Worm (Caenorhabditis elegans) whole organism, late embryonic: ENCODE data around the gene H38K22.7.

Experiments used
- C08G9.2 ChIP-seq: sonication (generic microtip); optimal IDR thresholded peaks from 2 replicates; lab custom pipeline; 2016; ENCODE audit warnings: mild to moderate bottlenecking, missing genetic modification characterization, moderate library complexity, missing compliant biosample characterization
- F13H6.1 ChIP-seq: sonication (generic microtip); optimal IDR thresholded peaks from 2 replicates; lab custom pipeline; 2016; ENCODE audit warnings: missing genetic modification characterization, missing compliant biosample characterization
- K09A11.1 ChIP-seq: sonication (generic microtip); optimal IDR thresholded peaks from 2 replicates; lab custom pipeline; 2017; ENCODE audit warnings: antibody characterized with exemption, mild to moderate bottlenecking, missing genetic modification characterization, missing compliant biosample characterization; ENCODE audit not compliant: insufficient read depth
- T23F11.4 ChIP-seq: fragments of 200-800 bp; sonication (Bioruptor generic); optimal IDR thresholded peaks from 2 replicates; lab custom pipeline; 2018; ENCODE audit warnings: mild to moderate bottlenecking, missing genetic modification characterization, missing compliant biosample characterization
- Y22D7AL.16 ChIP-seq: sonication (generic microtip); optimal IDR thresholded peaks from 2 replicates; lab custom pipeline; 2016; ENCODE audit warnings: missing genetic modification characterization, missing compliant biosample characterization
- ahr-1 ChIP-seq: sonication (generic microtip); optimal IDR thresholded peaks from 2 replicates; lab custom pipeline; 2016; ENCODE audit warnings: missing genetic modification characterization, missing compliant biosample characterization
- ceh-14 ChIP-seq: sonication (generic microtip); optimal IDR thresholded peaks from 2 replicates; lab custom pipeline; 2016; ENCODE audit warnings: missing genotype, missing genetic modification characterization, missing compliant biosample characterization
- ceh-18 ChIP-seq: sonication (generic microtip); optimal IDR thresholded peaks from 2 replicates; lab custom pipeline; 2016; ENCODE audit warnings: missing genetic modification characterization, missing compliant biosample characterization
- ceh-19 ChIP-seq: fragments of 200-800 bp; sonication (Bioruptor generic); optimal IDR thresholded peaks from 2 replicates; lab custom pipeline; 2018; ENCODE audit warnings: mild to moderate bottlenecking, missing genetic modification characterization, missing compliant biosample characterization
- ceh-2 ChIP-seq: sonication (generic microtip); optimal IDR thresholded peaks from 2 replicates; lab custom pipeline; 2016; ENCODE audit warnings: missing genotype, missing genetic modification characterization, missing compliant biosample characterization
- ceh-24 ChIP-seq: sonication (generic microtip); optimal IDR thresholded peaks from 2 replicates; lab custom pipeline; 2016; ENCODE audit warnings: mild to moderate bottlenecking, missing genetic modification characterization, missing compliant biosample characterization
- ceh-31 ChIP-seq: sonication (generic microtip); optimal IDR thresholded peaks from 2 replicates; lab custom pipeline; 2016; ENCODE audit warnings: missing genetic modification characterization, missing compliant biosample characterization
- ceh-6 ChIP-seq: fragments of 200-800 bp; sonication (Bioruptor generic); optimal IDR thresholded peaks from 2 replicates; lab custom pipeline; 2018; ENCODE audit warnings: mild to moderate bottlenecking, missing genetic modification characterization, missing compliant biosample characterization
- che-1 ChIP-seq: sonication (generic microtip); optimal IDR thresholded peaks from 2 replicates; lab custom pipeline; 2016; ENCODE audit warnings: mild to moderate bottlenecking, missing genetic modification characterization, missing compliant biosample characterization
- dmd-4 ChIP-seq: sonication (generic microtip); optimal IDR thresholded peaks from 2 replicates; lab custom pipeline; 2016; ENCODE audit warnings: borderline replicate concordance, missing genetic modification characterization, missing compliant biosample characterization
- dve-1 ChIP-seq: sonication (generic microtip); optimal IDR thresholded peaks from 2 replicates; lab custom pipeline; 2017; ENCODE audit warnings: antibody characterized with exemption, mild to moderate bottlenecking, missing genetic modification characterization, missing compliant biosample characterization
- elt-2 ChIP-seq: sonication (generic microtip); optimal IDR thresholded peaks from 2 replicates; lab custom pipeline; 2016; ENCODE audit warnings: missing genetic modification reagents, missing genetic modification characterization, missing compliant biosample characterization
- eyg-1 ChIP-seq: sonication (generic microtip); optimal IDR thresholded peaks from 2 replicates; lab custom pipeline; 2016; ENCODE audit warnings: missing genotype, missing genetic modification characterization, missing compliant biosample characterization
- fkh-10 ChIP-seq: fragments of 150-350 bp; optimal IDR thresholded peaks from 2 replicates; lab custom pipeline; 2014; ENCODE audit warnings: missing biosample characterization, missing genetic modification reagents, missing genetic modification characterization
- fkh-6 ChIP-seq: sonication (generic microtip); optimal IDR thresholded peaks from 2 replicates; lab custom pipeline; 2016; ENCODE audit warnings: missing genetic modification characterization, missing compliant biosample characterization
- gmeb-2 ChIP-seq: sonication (generic microtip); optimal IDR thresholded peaks from 2 replicates; lab custom pipeline; 2016; ENCODE audit warnings: missing genetic modification characterization, inconsistent platforms, missing compliant biosample characterization
- hlh-15 ChIP-seq: sonication (generic microtip); optimal IDR thresholded peaks from 2 replicates; lab custom pipeline; 2016; ENCODE audit warnings: missing genetic modification characterization, missing compliant biosample characterization
- hlh-6 ChIP-seq: sonication (generic microtip); optimal IDR thresholded peaks from 2 replicates; lab custom pipeline; 2016; ENCODE audit warnings: missing genotype, missing genetic modification characterization, missing compliant biosample characterization
- lin-11 ChIP-seq: fragments of 200-800 bp; sonication (Bioruptor generic); optimal IDR thresholded peaks from 2 replicates; lab custom pipeline; 2018; ENCODE audit warnings: mild to moderate bottlenecking, missing genetic modification characterization, missing compliant biosample characterization
- mec-3 ChIP-seq: sonication (generic microtip); optimal IDR thresholded peaks from 2 replicates; lab custom pipeline; 2016; ENCODE audit warnings: borderline replicate concordance, missing genetic modification characterization, missing compliant biosample characterization
- nfya-1 ChIP-seq: sonication (generic microtip); optimal IDR thresholded peaks from 2 replicates; lab custom pipeline; 2017; ENCODE audit warnings: missing genetic modification characterization, mild to moderate bottlenecking, missing compliant biosample characterization, antibody characterized with exemption, moderate library complexity
- nhr-11 ChIP-seq: fragments of 150-350 bp; optimal IDR thresholded peaks from 2 replicates; lab custom pipeline; 2014; ENCODE audit warnings: missing biosample characterization, missing genetic modification characterization
- nhr-232 ChIP-seq: sonication (generic microtip); optimal IDR thresholded peaks from 2 replicates; lab custom pipeline; 2016; ENCODE audit warnings: missing genetic modification characterization, missing compliant biosample characterization
- odd-2 ChIP-seq: sonication (generic microtip); optimal IDR thresholded peaks from 2 replicates; lab custom pipeline; 2017; ENCODE audit warnings: antibody characterized with exemption, mild to moderate bottlenecking, missing genetic modification characterization, missing compliant biosample characterization
- pax-1 ChIP-seq: fragments of 150-350 bp; optimal IDR thresholded peaks from 2 replicates; lab custom pipeline; 2014; ENCODE audit warnings: missing biosample characterization, missing genetic modification characterization
- pha-2 ChIP-seq: sonication (generic microtip); optimal IDR thresholded peaks from 2 replicates; lab custom pipeline; 2017; ENCODE audit warnings: mild to moderate bottlenecking, missing genetic modification characterization, missing compliant biosample characterization
- pqm-1 ChIP-seq: sonication (generic microtip); optimal IDR thresholded peaks from 2 replicates; lab custom pipeline; 2016; ENCODE audit warnings: missing genetic modification characterization, missing compliant biosample characterization
- pros-1 ChIP-seq: fragments of 150-350 bp; optimal IDR thresholded peaks from 2 replicates; lab custom pipeline; 2014; ENCODE audit warnings: missing biosample characterization, missing genetic modification reagents, missing genetic modification characterization
- ref-2 ChIP-seq: sonication (generic microtip); optimal IDR thresholded peaks from 2 replicates; lab custom pipeline; 2016; ENCODE audit warnings: missing genetic modification characterization, missing compliant biosample characterization
- rnt-1 ChIP-seq: sonication (generic microtip); optimal IDR thresholded peaks from 2 replicates; lab custom pipeline; 2016; ENCODE audit warnings: missing genetic modification characterization, missing compliant biosample characterization
- sdc-2 ChIP-seq: sonication (generic microtip); optimal IDR thresholded peaks from 2 replicates; lab custom pipeline; 2016; ENCODE audit warnings: missing genotype, missing genetic modification characterization, missing compliant biosample characterization
- sox-2 ChIP-seq: fragments of 200-800 bp; sonication (Bioruptor generic); IDR thresholded peaks from 2 replicates; pipeline ENCODE4 v1.3.6; 2022; ENCODE audit warnings: missing genetic modification reagents, missing genetic modification characterization, missing compliant biosample characterization
- syd-9 ChIP-seq: sonication (generic microtip); optimal IDR thresholded peaks from 2 replicates; lab custom pipeline; 2016; ENCODE audit warnings: mild to moderate bottlenecking, missing genetic modification characterization, moderate library complexity, missing compliant biosample characterization
- tbx-2 ChIP-seq: sonication (generic microtip); optimal IDR thresholded peaks from 2 replicates; lab custom pipeline; 2016; ENCODE audit warnings: missing genetic modification characterization, missing compliant biosample characterization
- tbx-7 ChIP-seq: sonication (generic microtip); optimal IDR thresholded peaks from 2 replicates; lab custom pipeline; 2016; ENCODE audit warnings: missing genotype, missing genetic modification characterization, missing compliant biosample characterization
- unc-3 ChIP-seq, 2 experiments: fragments of 200-800 bp in 1 of 2; sonication (Bioruptor generic) in 1 of 2; sonication (generic microtip) in 1 of 2; conservative IDR thresholded peaks in 1 of 2; optimal IDR thresholded peaks in 1 of 2; 2 replicates each; pipeline versions ENCODE4 v1.3.6 to Lab custom; 2016 to 2022; ENCODE audit warnings: missing compliant biosample characterization in 2 of 2, missing genetic modification characterization in 2 of 2, missing genetic modification reagents in 1 of 2
- unc-42 ChIP-seq: sonication (generic microtip); optimal IDR thresholded peaks from 2 replicates; lab custom pipeline; 2016; ENCODE audit warnings: missing genotype, missing genetic modification characterization, missing compliant biosample characterization
- unc-55 ChIP-seq: sonication (generic microtip); optimal IDR thresholded peaks from 2 replicates; lab custom pipeline; 2017; ENCODE audit warnings: missing biosample characterization, missing genetic modification reagents, missing genetic modification characterization
- zip-5 ChIP-seq: sonication (generic microtip); optimal IDR thresholded peaks from 2 replicates; lab custom pipeline; 2016; ENCODE audit warnings: missing genetic modification characterization, missing compliant biosample characterization
- ztf-16 ChIP-seq: sonication (generic microtip); optimal IDR thresholded peaks from 2 replicates; lab custom pipeline; 2017; ENCODE audit warnings: missing genetic modification characterization, missing compliant biosample characterization

H38K22.7 gene

DNA sequence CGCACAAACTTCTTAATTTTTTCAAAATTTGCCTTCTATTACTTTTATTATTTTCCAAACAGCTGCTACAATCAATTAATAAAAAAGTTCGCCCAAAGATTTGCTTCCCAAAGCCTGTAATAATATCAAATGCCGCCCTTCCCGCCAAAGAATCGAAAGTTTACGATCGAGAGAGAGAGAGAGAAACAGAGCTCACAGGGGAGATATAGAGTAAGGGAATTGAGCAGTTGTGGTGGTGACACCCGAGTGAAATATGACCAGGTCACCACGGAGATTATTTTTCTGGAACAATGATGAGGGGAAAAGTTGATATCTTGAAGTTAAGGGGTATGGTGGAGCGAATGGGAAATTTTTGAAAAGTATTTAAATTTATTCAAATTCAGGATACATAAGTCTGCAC, 38.4 kb downstream of the H38K22.7 start:
- TF ChIP-seq unc-55 (GFP tag; lab: Kevin White, UChicago) (peak; percentile 33), ztf-16 (tag; lab: Kevin White, UChicago) (no peak), syd-9 (tag; lab: Kevin White, UChicago) (no peak), ceh-2 (no peak), elt-2 (no peak), odd-2 (tag; lab: Kevin White, UChicago) (no peak), hlh-15 (tag; lab: Kevin White, UChicago) (no peak)

ce11 chrIII:4362332-4362731, 40.8 kb downstream of the H38K22.7 start:
- TF ChIP-seq ref-2 (peak; percentile 29), K09A11.1 (tag; lab: Kevin White, UChicago) (no peak)

ce11 chrIII:4364974-4365373, 43.5 kb downstream of the H38K22.7 start, which contains the start of gene ckb-1:
TSS of gene ckb-1 (plus strand) at chrIII:4365274.
- TF ChIP-seq pros-1 (tag; lab: Kevin White, UChicago) (no peak), tbx-2 (no peak), fkh-10 (GFP tag; lab: Kevin White, UChicago) (no peak), nhr-11 (tag; lab: Kevin White, UChicago) (no peak), lin-11 (tag; lab: Kevin White, UChicago) (no peak), mec-3 (tag; lab: Kevin White, UChicago) (no peak)

ce11 chrIII:4367649-4368048, 46.1 kb downstream of the H38K22.7 start, which contains the start of gene ckb-2:
TSS of gene ckb-2 (plus strand) at chrIII:4367949.
- TF ChIP-seq ceh-31 (tag; lab: Kevin White, UChicago) (no peak), hlh-6 (tag; lab: Kevin White, UChicago) (no peak), rnt-1 (tag; lab: Kevin White, UChicago) (no peak), pax-1 (tag; lab: Kevin White, UChicago) (no peak), nfya-1 (no peak), Y22D7AL.16 (no peak), tbx-2 (no peak), ceh-19 (GFP tag; lab: Kevin White, UChicago) (no peak), pha-2 (tag; lab: Kevin White, UChicago) (no peak), C08G9.2 (tag; lab: Kevin White, UChicago) (no peak), ceh-18 (tag; lab: Kevin White, UChicago) (no peak), tbx-7 (tag; lab: Kevin White, UChicago) (no peak), fkh-6 (no peak), ceh-24 (tag; lab: Kevin White, UChicago) (no peak), unc-3 (GFP tag; conservative IDR thresholded peaks at IDR 0.05; lab: Robert Waterston, UW) (no peak), unc-3 (tag; optimal IDR thresholded peaks at IDR 0.05; lab: Kevin White, UChicago) (no peak), sdc-2 (tag; lab: Kevin White, UChicago) (no peak), F13H6.1 (tag; lab: Kevin White, UChicago) (no peak), pqm-1 (tag; lab: Kevin White, UChicago) (no peak), T23F11.4 (GFP tag; lab: Kevin White, UChicago) (no peak)

- TF ChIP-seq ceh-6 (GFP tag; lab: Kevin White, UChicago) (peak; percentile 58), gmeb-2 (tag; lab: Kevin White, UChicago) (peak; percentile 52), nhr-232 (tag; lab: Kevin White, UChicago) (peak; percentile 45), che-1 (tag; lab: Kevin White, UChicago) (peak; percentile 68), ceh-14 (peak; percentile 57), dve-1 (tag; lab: Kevin White, UChicago) (peak; percentile 18), F13H6.1 (tag; lab: Kevin White, UChicago) (peak; percentile 31), unc-3 (GFP tag; conservative IDR thresholded peaks at IDR 0.05; lab: Robert Waterston, UW) (peak; percentile 30; the same call in 1 of the 2 replicates), unc-3 (tag; optimal IDR thresholded peaks at IDR 0.05; lab: Kevin White, UChicago) (peak; percentile 54), ztf-16 (tag; lab: Kevin White, UChicago) (peak; percentile 50), sox-2 (GFP tag; lab: Robert Waterston, UW) (peak; percentile 49; the same call in 1 of the 2 replicates), dmd-4 (tag; lab: Kevin White, UChicago) (peak; percentile 33), zip-5 (tag; lab: Kevin White, UChicago) (peak; percentile 19), unc-42 (tag; lab: Kevin White, UChicago) (peak; percentile 3), ceh-18 (tag; lab: Kevin White, UChicago) (peak; percentile 69), eyg-1 (tag; lab: Kevin White, UChicago) (peak; percentile 44), ahr-1 (tag; lab: Kevin White, UChicago) (peak; percentile 35), tbx-2 (peak; percentile 61), lin-11 (tag; lab: Kevin White, UChicago) (peak; percentile 48), fkh-6 (peak; percentile 33)
These were observed 47.9 kb downstream of the H38K22.7 start for ce11 chrIII:4369381-4369809.
